Fruit fly (Drosophila melanogaster) whole organism, embryonic: ENCODE measurements around the gene Ufd4.

ENCODE experiments used
- Ada2b ChIP-seq: fragments of 200-800 bp; sonication (Bioruptor generic); IDR thresholded peaks from 2 replicates; pipeline ENCODE4 v1.3.6; 2022; ENCODE audit warnings: missing biosample characterization, missing genetic modification characterization
- Blimp-1 ChIP-seq: fragments of 200-800 bp; sonication (Bioruptor generic); optimal IDR thresholded peaks from 3 replicates; lab custom pipeline; 2018; ENCODE audit warnings: missing biosample characterization, missing genetic modification characterization, mild to moderate bottlenecking, moderate library complexity, missing genetic modification reagents
- CG10274 ChIP-seq: fragments of 200-800 bp; sonication (Bioruptor generic); optimal IDR thresholded peaks from 3 replicates; lab custom pipeline; 2017; ENCODE audit warnings: missing biosample characterization, mild to moderate bottlenecking, missing genetic modification characterization
- CG12104 ChIP-seq: fragments of 200-800 bp; sonication (Bioruptor generic); optimal IDR thresholded peaks from 3 replicates; lab custom pipeline; 2016; ENCODE audit warnings: missing biosample characterization, missing genetic modification characterization
- CG14710 ChIP-seq: fragments of 200-800 bp; sonication (Bioruptor generic); optimal IDR thresholded peaks from 3 replicates; lab custom pipeline; 2019; ENCODE audit warnings: missing biosample characterization, mild to moderate bottlenecking, missing genetic modification characterization, moderate library complexity
- CG16779 ChIP-seq: fragments of 200-800 bp; sonication (Bioruptor generic); IDR thresholded peaks from 2 replicates; pipeline ENCODE4 v1.3.6; 2022; ENCODE audit warnings: missing biosample characterization, missing genetic modification characterization
- CG1832 ChIP-seq: fragments of 200-800 bp; sonication (Bioruptor generic); optimal IDR thresholded peaks from 2 replicates; lab custom pipeline; 2017; ENCODE audit warnings: missing biosample characterization, mild to moderate bottlenecking, missing genetic modification characterization, inconsistent platforms
- CG2116 ChIP-seq: fragments of 200-800 bp; sonication (Bioruptor generic); optimal IDR thresholded peaks from 3 replicates; lab custom pipeline; 2018; ENCODE audit warnings: missing biosample characterization, mild to moderate bottlenecking, missing genetic modification characterization
- CG2199 ChIP-seq: fragments of 200-800 bp; sonication (Bioruptor generic); IDR thresholded peaks from 3 replicates; pipeline ENCODE4 v1.3.6; 2022; ENCODE audit warnings: missing biosample characterization, missing genetic modification characterization
- CG5180 ChIP-seq: fragments of 200-800 bp; sonication (Bioruptor generic); optimal IDR thresholded peaks from 3 replicates; lab custom pipeline; 2017; ENCODE audit warnings: missing biosample characterization, missing genetic modification characterization, mild to moderate bottlenecking, moderate library complexity, missing genetic modification reagents
- CG7372 ChIP-seq: fragments of 200-800 bp; sonication (Bioruptor generic); IDR thresholded peaks from 2 replicates; pipeline ENCODE4 v1.3.6; 2022; ENCODE audit warnings: missing biosample characterization, missing genetic modification characterization
- CG7745 ChIP-seq: fragments of 200-800 bp; sonication (Bioruptor generic); optimal IDR thresholded peaks from 2 replicates; lab custom pipeline; 2018; ENCODE audit warnings: missing biosample characterization, mild to moderate bottlenecking, missing genetic modification characterization, moderate library complexity
- CG8388 ChIP-seq: fragments of 200-800 bp; sonication (Bioruptor generic); optimal IDR thresholded peaks from 2 replicates; lab custom pipeline; 2019; ENCODE audit warnings: missing biosample characterization, mild to moderate bottlenecking, missing genetic modification characterization, moderate library complexity
- CG9215 ChIP-seq: fragments of 200-800 bp; sonication (Bioruptor generic); IDR thresholded peaks from 2 replicates; pipeline ENCODE4 v1.3.6; 2022; ENCODE audit warnings: missing biosample characterization, missing genetic modification characterization
- D19B ChIP-seq: fragments of 200-800 bp; sonication (Bioruptor generic); optimal IDR thresholded peaks from 2 replicates; lab custom pipeline; 2017; ENCODE audit warnings: missing biosample characterization, mild to moderate bottlenecking, missing genetic modification characterization
- E2f2 ChIP-seq: fragments of 200-800 bp; sonication (Bioruptor generic); IDR thresholded peaks from 2 replicates; pipeline ENCODE4 v1.3.6; 2022; ENCODE audit warnings: missing biosample characterization, missing genetic modification characterization
- Fer1 ChIP-seq: fragments of 200-800 bp; sonication (Bioruptor generic); optimal IDR thresholded peaks from 2 replicates; lab custom pipeline; 2017; ENCODE audit warnings: missing biosample characterization, mild to moderate bottlenecking, missing genetic modification characterization
- GATAe ChIP-seq: fragments of 200-800 bp; sonication (Bioruptor generic); conservative IDR thresholded peaks from 2 replicates; pipeline ENCODE4 v1.3.6; 2022; ENCODE audit warnings: missing biosample characterization, missing genetic modification characterization
- Gsc ChIP-seq: fragments of 200-800 bp; sonication (Bioruptor generic); IDR thresholded peaks from 2 replicates; pipeline ENCODE4 v1.3.6; 2022; ENCODE audit warnings: missing biosample characterization, missing genetic modification characterization
- HLH4C ChIP-seq: fragments of 200-800 bp; sonication (Bioruptor generic); IDR thresholded peaks from 3 replicates; pipeline ENCODE4 v1.3.6; 2022; ENCODE audit warnings: missing biosample characterization, missing genetic modification characterization; ENCODE audit not compliant: partially characterized antibody
- Hr3 ChIP-seq: fragments of 200-800 bp; sonication (Bioruptor generic); optimal IDR thresholded peaks from 3 replicates; lab custom pipeline; 2016; ENCODE audit warnings: missing biosample characterization, missing genetic modification characterization
- Hr51 ChIP-seq, 2 experiments: fragments of 200-800 bp; sonication (Bioruptor generic); optimal IDR thresholded peaks; 2 replicates in 1 of 2; 3 replicates in 1 of 2; lab custom pipeline; 2016 to 2018; ENCODE audit warnings: missing biosample characterization in 2 of 2, missing genetic modification characterization in 2 of 2, mild to moderate bottlenecking in 1 of 2, moderate library complexity in 1 of 2
- Kr ChIP-seq: fragments of 200-800 bp; sonication (Bioruptor generic); optimal IDR thresholded peaks from 2 replicates; lab custom pipeline; 2017; ENCODE audit warnings: missing biosample characterization, mild to moderate bottlenecking, missing genetic modification characterization
- Meics ChIP-seq: fragments of 200-800 bp; sonication (Bioruptor generic); optimal IDR thresholded peaks from 2 replicates; lab custom pipeline; 2017; ENCODE audit warnings: missing biosample characterization, mild to moderate bottlenecking, missing genetic modification characterization
- NC2β ChIP-seq: fragments of 200-800 bp; sonication (Bioruptor generic); optimal IDR thresholded peaks from 2 replicates; lab custom pipeline; 2016; ENCODE audit warnings: missing biosample characterization, missing genetic modification characterization
- NFAT ChIP-seq: fragments of 200-800 bp; sonication (Bioruptor generic); IDR thresholded peaks from 2 replicates; pipeline ENCODE4 v1.3.6; 2022; ENCODE audit warnings: missing biosample characterization, missing genetic modification characterization
- NK7.1 ChIP-seq: fragments of 200-800 bp; sonication (Bioruptor generic); optimal IDR thresholded peaks from 3 replicates; lab custom pipeline; 2016; ENCODE audit warnings: missing biosample characterization, missing genetic modification characterization
- Nf-YC ChIP-seq: fragments of 200-800 bp; optimal IDR thresholded peaks from 3 replicates; lab custom pipeline; 2019; ENCODE audit warnings: missing biosample characterization, mild to moderate bottlenecking, missing genetic modification characterization, moderate library complexity
- TFAM ChIP-seq: fragments of 200-800 bp; sonication (Bioruptor generic); optimal IDR thresholded peaks from 2 replicates; lab custom pipeline; 2017; ENCODE audit warnings: missing biosample characterization, missing genetic modification characterization, inconsistent platforms
- ac ChIP-seq: fragments of 200-800 bp; sonication (Bioruptor generic); optimal IDR thresholded peaks from 3 replicates; lab custom pipeline; 2017; ENCODE audit warnings: missing biosample characterization, mild to moderate bottlenecking, missing genetic modification characterization
- aop ChIP-seq: fragments of 200-800 bp; sonication (Bioruptor generic); IDR thresholded peaks from 2 replicates; pipeline ENCODE4 v1.3.6; 2022; ENCODE audit warnings: missing biosample characterization, missing genetic modification characterization
- ase ChIP-seq: fragments of 200-800 bp; sonication (Bioruptor generic); IDR thresholded peaks from 3 replicates; pipeline ENCODE4 v1.3.6; 2022; ENCODE audit warnings: missing biosample characterization, missing genetic modification characterization
- ato ChIP-seq: fragments of 200-800 bp; sonication (Bioruptor generic); IDR thresholded peaks from 2 replicates; pipeline ENCODE4 v1.3.6; 2022; ENCODE audit warnings: missing biosample characterization, missing genetic modification characterization; ENCODE audit not compliant: partially characterized antibody
- bigmax ChIP-seq: fragments of 200-800 bp; sonication (Bioruptor generic); optimal IDR thresholded peaks from 2 replicates; lab custom pipeline; 2018; ENCODE audit warnings: missing biosample characterization, mild to moderate bottlenecking, missing genetic modification characterization
- cas ChIP-seq: fragments of 200-800 bp; sonication (Bioruptor generic); IDR thresholded peaks from 2 replicates; pipeline ENCODE4 v1.3.6; 2022; ENCODE audit warnings: missing biosample characterization, missing genetic modification characterization
- dpn ChIP-seq, 2 experiments: fragments of 200-800 bp; sonication (Bioruptor generic); optimal IDR thresholded peaks; 3 replicates each; lab custom pipeline; 2016; ENCODE audit warnings: missing biosample characterization in 2 of 2, missing genetic modification characterization in 2 of 2
- exex ChIP-seq: fragments of 200-800 bp; sonication (Bioruptor generic); optimal IDR thresholded peaks from 4 replicates; lab custom pipeline; 2018; ENCODE audit warnings: missing biosample characterization, mild to moderate bottlenecking, missing genetic modification characterization, moderate library complexity
- h ChIP-seq: fragments of >200 bp; optimal IDR thresholded peaks from 2 replicates; lab custom pipeline; 2017
- her ChIP-seq: fragments of 200-800 bp; sonication (Bioruptor generic); optimal IDR thresholded peaks from 2 replicates; lab custom pipeline; 2016; ENCODE audit warnings: missing biosample characterization, missing genetic modification characterization
- klu ChIP-seq: fragments of 200-800 bp; sonication (Bioruptor generic); IDR thresholded peaks from 2 replicates; pipeline ENCODE4 v1.3.6; 2022; ENCODE audit warnings: missing biosample characterization, missing genetic modification characterization
- lab ChIP-seq: fragments of 200-800 bp; sonication (Bioruptor generic); optimal IDR thresholded peaks from 3 replicates; lab custom pipeline; 2017; ENCODE audit warnings: missing biosample characterization, missing genetic modification characterization, mild to moderate bottlenecking, moderate library complexity, missing genetic modification reagents
- lov ChIP-seq, 2 experiments: fragments of 200-800 bp in 1 of 2; fragments of >200 bp in 1 of 2; sonication (Bioruptor generic) in 1 of 2; IDR thresholded peaks in 1 of 2; optimal IDR thresholded peaks in 1 of 2; 2 replicates in 1 of 2; 3 replicates in 1 of 2; pipeline versions ENCODE4 v1.3.6 to Lab custom; 2017 to 2022; ENCODE audit warnings: missing biosample characterization in 1 of 2, missing genetic modification characterization in 1 of 2
- mirr ChIP-seq: fragments of 200-800 bp; sonication (Bioruptor generic); optimal IDR thresholded peaks from 3 replicates; lab custom pipeline; 2018; ENCODE audit warnings: missing biosample characterization, mild to moderate bottlenecking, missing genetic modification characterization
- pfk ChIP-seq: fragments of 200-800 bp; sonication (Bioruptor generic); optimal IDR thresholded peaks from 2 replicates; lab custom pipeline; 2018; ENCODE audit warnings: missing biosample characterization, mild to moderate bottlenecking, missing genetic modification characterization, moderate library complexity
- pita ChIP-seq: fragments of 200-800 bp; sonication (Bioruptor generic); optimal IDR thresholded peaks from 2 replicates; lab custom pipeline; 2017; ENCODE audit warnings: missing biosample characterization, mild to moderate bottlenecking, missing genetic modification characterization
- ro ChIP-seq: fragments of 200-800 bp; sonication (Bioruptor generic); IDR thresholded peaks from 2 replicates; pipeline ENCODE4 v1.3.6; 2022; ENCODE audit warnings: missing biosample characterization, missing genetic modification characterization
- run ChIP-seq: fragments of 200-800 bp; sonication (Bioruptor generic); optimal IDR thresholded peaks from 3 replicates; lab custom pipeline; 2018; ENCODE audit warnings: missing biosample characterization, mild to moderate bottlenecking, missing genetic modification characterization
- seq ChIP-seq: fragments of 200-800 bp; sonication (Bioruptor generic); IDR thresholded peaks from 2 replicates; pipeline ENCODE4 v1.3.6; 2022; ENCODE audit warnings: missing biosample characterization, missing genetic modification characterization
- sna ChIP-seq: fragments of 200-800 bp; sonication (Bioruptor generic); IDR thresholded peaks from 2 replicates; pipeline ENCODE4 v1.3.6; 2022; ENCODE audit warnings: missing biosample characterization, missing genetic modification characterization; ENCODE audit not compliant: partially characterized antibody
- so ChIP-seq: fragments of 200-800 bp; sonication (Bioruptor generic); IDR thresholded peaks from 3 replicates; pipeline ENCODE4 v1.3.6; 2022; ENCODE audit warnings: missing biosample characterization, missing genetic modification characterization
- trem ChIP-seq: fragments of 200-800 bp; optimal IDR thresholded peaks from 3 replicates; lab custom pipeline; 2019; ENCODE audit warnings: missing biosample characterization, mild to moderate bottlenecking, missing genetic modification characterization, moderate library complexity

Gene Ufd4

DNA sequence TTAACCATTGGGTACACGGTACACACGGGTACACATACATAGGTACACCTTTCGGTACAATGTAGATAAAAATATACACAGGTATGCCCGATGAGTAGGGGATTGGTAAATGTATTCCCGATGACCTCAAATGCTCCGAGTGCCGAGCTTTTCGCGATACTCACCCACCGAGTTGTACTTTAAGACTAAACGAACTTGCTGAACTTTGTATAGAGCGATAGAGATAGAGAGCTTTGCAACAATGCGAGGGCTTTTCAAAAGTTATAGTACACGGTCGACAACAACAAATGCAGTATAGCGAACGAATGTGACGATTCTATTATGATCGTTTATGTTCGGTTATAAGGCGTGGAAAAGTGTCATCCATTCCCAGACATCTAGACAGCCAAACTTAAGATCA lies 29.4 kb upstream of the Ufd4 start (continued):
- TF ChIP-seq lov (optimal IDR thresholded peaks at IDR 0.05; lab: Kevin White, UChicago) = no peak
- no peak for TF ChIP-seq lov (GFP tag; IDR thresholded peaks at IDR 0.05; lab: Robert Waterston, UW)
- TF ChIP-seq cas = no peak
- no peak for TF ChIP-seq Hr3 (GFP tag; lab: Kevin White, UChicago)
- peak; percentile 56 for TF ChIP-seq Fer1 (GFP tag; lab: Kevin White, UChicago)
- TF ChIP-seq ro (GFP tag; lab: Robert Waterston, UW) = no peak
- TF ChIP-seq sna (GFP tag; lab: Robert Waterston, UW) = no peak
- no peak for TF ChIP-seq CG5180 (GFP tag; lab: Kevin White, UChicago)
- no peak for TF ChIP-seq CG7745 (tag; lab: Kevin White, UChicago)
- TF ChIP-seq her (GFP tag; lab: Kevin White, UChicago) = no peak
- TF ChIP-seq Nf-YC = peak; percentile 5
- TF ChIP-seq NK7.1 (GFP tag; lab: Kevin White, UChicago) = no peak
- peak; percentile 3; the same call in 1 of the 2 replicates for TF ChIP-seq NFAT (GFP tag; lab: Robert Waterston, UW)
- no peak for TF ChIP-seq GATAe (GFP tag; lab: Robert Waterston, UW)
- peak; percentile 58; the same call in 1 of the 3 replicates for TF ChIP-seq so (GFP tag; lab: Robert Waterston, UW)
- no peak for TF ChIP-seq CG1832 (GFP tag; lab: Kevin White, UChicago)
- TF ChIP-seq HLH4C (GFP tag; lab: Robert Waterston, UW) = no peak
- TF ChIP-seq Meics (GFP tag; lab: Kevin White, UChicago) = peak; percentile 4
- no peak for TF ChIP-seq trem (tag; lab: Kevin White, UChicago)
- TF ChIP-seq run (tag; lab: Kevin White, UChicago) = no peak
- TF ChIP-seq NC2β (GFP tag; lab: Kevin White, UChicago) = no peak
- TF ChIP-seq TFAM (GFP tag; lab: Kevin White, UChicago) = no peak
- no peak for TF ChIP-seq CG2116 (GFP tag; lab: Kevin White, UChicago)
- TF ChIP-seq klu (GFP tag; lab: Robert Waterston, UW) = no peak
- no peak for TF ChIP-seq Ada2b (GFP tag; lab: Robert Waterston, UW)
- TF ChIP-seq bigmax (GFP tag; lab: Kevin White, UChicago) = peak; percentile 25
- no peak for TF ChIP-seq dpn (GFP tag; optimal IDR thresholded peaks at IDR 0.05; lab: Kevin White, UChicago)
- no peak for TF ChIP-seq D19B (GFP tag; lab: Kevin White, UChicago)
- TF ChIP-seq CG7372 = no peak
- no peak for TF ChIP-seq CG9215 (GFP tag; lab: Robert Waterston, UW)
- TF ChIP-seq Gsc = no peak
- TF ChIP-seq CG16779 (GFP tag; lab: Robert Waterston, UW) = no peak
- TF ChIP-seq ase (GFP tag; lab: Robert Waterston, UW) = no peak
- TF ChIP-seq lab (GFP tag; lab: Kevin White, UChicago) = no peak
- TF ChIP-seq E2f2 = peak; percentile 26; the same call in 1 of the 2 replicates
- TF ChIP-seq aop (GFP tag; lab: Robert Waterston, UW) = no peak
- no peak for TF ChIP-seq pita (GFP tag; lab: Kevin White, UChicago)
- TF ChIP-seq seq (GFP tag; lab: Robert Waterston, UW) = no peak
- no peak for TF ChIP-seq ac
- peak; percentile 91 for TF ChIP-seq mirr (GFP tag; lab: Kevin White, UChicago)
- TF ChIP-seq exex (tag; lab: Kevin White, UChicago) = peak; percentile 65
- TF ChIP-seq CG2199 (GFP tag; lab: Robert Waterston, UW) = peak; percentile 87
- TF ChIP-seq CG8388 (GFP tag; lab: Kevin White, UChicago) = no peak
- TF ChIP-seq ato = no peak
- no peak for TF ChIP-seq CG14710
- TF ChIP-seq CG10274 (GFP tag; lab: Kevin White, UChicago) = peak; percentile 91
- no peak for TF ChIP-seq CG12104
- TF ChIP-seq Hr51 (GFP tag; optimal IDR thresholded peaks at IDR 0.05; lab: Kevin White, UChicago) = no peak
- no peak for TF ChIP-seq Kr (GFP tag; lab: Kevin White, UChicago)
- no peak for TF ChIP-seq h
- no peak for TF ChIP-seq Blimp-1 (GFP tag; lab: Kevin White, UChicago)
- TF ChIP-seq pfk (GFP tag; lab: Kevin White, UChicago) = no peak
